Fruit fly (Drosophila melanogaster) whole organism, prepupa: ENCODE measurements around the gene ea.

ENCODE experiments used
- Blimp-1 ChIP-seq: fragments of 200-800 bp; sonication (Bioruptor generic); optimal IDR thresholded peaks from 3 replicates; lab custom pipeline; 2017; ENCODE audit warnings: missing biosample characterization, missing genetic modification characterization, mild to moderate bottlenecking, moderate library complexity, missing genetic modification reagents
- CG10631 ChIP-seq: fragments of 200-800 bp; sonication (Bioruptor generic); optimal IDR thresholded peaks from 2 replicates; lab custom pipeline; 2016; ENCODE audit warnings: missing biosample characterization, missing genetic modification characterization
- CG11294 ChIP-seq: fragments of 200-800 bp; sonication (Bioruptor generic); IDR thresholded peaks from 2 replicates; pipeline ENCODE4 v1.3.6; 2022; ENCODE audit warnings: missing biosample characterization, missing genetic modification characterization
- CG11762 ChIP-seq: fragments of 200-800 bp; sonication (Bioruptor generic); optimal IDR thresholded peaks from 3 replicates; lab custom pipeline; 2016; ENCODE audit warnings: missing biosample characterization, missing genetic modification characterization; ENCODE audit not compliant: insufficient read depth
- CG1621 ChIP-seq: fragments of 200-800 bp; sonication (Bioruptor generic); optimal IDR thresholded peaks from 3 replicates; lab custom pipeline; 2018; ENCODE audit warnings: missing biosample characterization, mild to moderate bottlenecking, missing genetic modification characterization
- CG3032 ChIP-seq: fragments of 200-800 bp; optimal IDR thresholded peaks from 2 replicates; lab custom pipeline; 2019; ENCODE audit warnings: missing biosample characterization, mild to moderate bottlenecking, missing genetic modification characterization, moderate library complexity
- CG31627 ChIP-seq: fragments of 200-800 bp; sonication (Bioruptor generic); optimal IDR thresholded peaks from 3 replicates; lab custom pipeline; 2016; ENCODE audit warnings: missing biosample characterization, missing genetic modification characterization
- CG32006 ChIP-seq: fragments of 200-800 bp; sonication (Bioruptor generic); optimal IDR thresholded peaks from 3 replicates; lab custom pipeline; 2017; ENCODE audit warnings: missing biosample characterization, mild to moderate bottlenecking, missing genetic modification characterization
- CG3919 ChIP-seq: fragments of 200-800 bp; sonication (Bioruptor generic); optimal IDR thresholded peaks from 3 replicates; lab custom pipeline; 2016; ENCODE audit warnings: missing biosample characterization, missing genetic modification characterization
- CG4318 ChIP-seq: fragments of 200-800 bp; sonication (Bioruptor generic); optimal IDR thresholded peaks from 3 replicates; lab custom pipeline; 2017; ENCODE audit warnings: missing biosample characterization, mild to moderate bottlenecking, missing genetic modification characterization
- CG6163 ChIP-seq: fragments of 200-800 bp; sonication (Bioruptor generic); IDR thresholded peaks from 3 replicates; pipeline ENCODE4 v1.3.6; 2022; ENCODE audit warnings: missing biosample characterization, missing genetic modification characterization
- CG6276 ChIP-seq: fragments of 200-800 bp; sonication (Bioruptor generic); optimal IDR thresholded peaks from 2 replicates; lab custom pipeline; 2017; ENCODE audit warnings: missing biosample characterization, mild to moderate bottlenecking, missing genetic modification characterization
- CG6792 ChIP-seq: fragments of 200-800 bp; sonication (Bioruptor generic); optimal IDR thresholded peaks from 3 replicates; lab custom pipeline; 2016; ENCODE audit warnings: missing biosample characterization, missing genetic modification characterization
- CG6808 ChIP-seq: fragments of 200-800 bp; sonication (Bioruptor generic); optimal IDR thresholded peaks from 3 replicates; lab custom pipeline; 2017; ENCODE audit warnings: missing biosample characterization, missing genetic modification characterization, mild to moderate bottlenecking, moderate library complexity, missing genetic modification reagents
- CG7368 ChIP-seq: fragments of 200-800 bp; sonication (Bioruptor generic); optimal IDR thresholded peaks from 3 replicates; lab custom pipeline; 2016; ENCODE audit warnings: missing biosample characterization, missing genetic modification characterization
- CG8119 ChIP-seq: fragments of 200-800 bp; sonication (Bioruptor generic); IDR thresholded peaks from 3 replicates; pipeline ENCODE4 v1.3.6; 2022; ENCODE audit warnings: missing biosample characterization, missing genetic modification characterization
- CG9139 ChIP-seq: fragments of 200-800 bp; sonication (Bioruptor generic); optimal IDR thresholded peaks from 3 replicates; lab custom pipeline; 2017; ENCODE audit warnings: missing biosample characterization, mild to moderate bottlenecking, missing genetic modification characterization
- Eip78C ChIP-seq: fragments of 200-800 bp; sonication (Bioruptor generic); peaks from one replicate; lab custom pipeline; 2016; ENCODE audit warnings: missing biosample characterization, missing genetic modification characterization
- Eip93F ChIP-seq: fragments of 200-800 bp; sonication (Bioruptor generic); optimal IDR thresholded peaks from 2 replicates; lab custom pipeline; 2016; ENCODE audit warnings: missing biosample characterization, mild to moderate bottlenecking, missing genetic modification characterization
- Ets96B ChIP-seq: fragments of 200-800 bp; optimal IDR thresholded peaks from 2 replicates; lab custom pipeline; 2019; ENCODE audit warnings: missing biosample characterization, mild to moderate bottlenecking, missing genetic modification characterization, moderate library complexity
- Gug ChIP-seq: fragments of 200-800 bp; sonication (Bioruptor generic); IDR thresholded peaks from 2 replicates; pipeline ENCODE4 v1.3.6; 2022; ENCODE audit warnings: missing biosample characterization, missing genetic modification characterization
- Hr38 ChIP-seq: sonication (Bioruptor generic); optimal IDR thresholded peaks from 2 replicates; lab custom pipeline; 2016; ENCODE audit warnings: missing biosample characterization, missing genetic modification characterization
- Hr39 ChIP-seq: fragments of 200-800 bp; sonication (Bioruptor generic); optimal IDR thresholded peaks from 2 replicates; lab custom pipeline; 2016; ENCODE audit warnings: missing biosample characterization, missing genetic modification characterization
- Hr4 ChIP-seq: fragments of 200-800 bp; sonication (Bioruptor generic); optimal IDR thresholded peaks from 3 replicates; lab custom pipeline; 2016; ENCODE audit warnings: missing biosample characterization, missing genetic modification characterization
- OdsH ChIP-seq: fragments of 200-800 bp; sonication (Bioruptor generic); optimal IDR thresholded peaks from 3 replicates; lab custom pipeline; 2016; ENCODE audit warnings: missing biosample characterization, missing genetic modification characterization
- Sox102F ChIP-seq: fragments of 200-800 bp; sonication (Bioruptor generic); optimal IDR thresholded peaks from 2 replicates; lab custom pipeline; 2016; ENCODE audit warnings: missing biosample characterization, mild to moderate bottlenecking, missing genetic modification characterization
- Sox14 ChIP-seq: fragments of 200-800 bp; sonication (Bioruptor generic); optimal IDR thresholded peaks from 3 replicates; lab custom pipeline; 2016; ENCODE audit warnings: missing biosample characterization, missing genetic modification characterization
- Sox15 ChIP-seq: fragments of 200-800 bp; sonication (Bioruptor generic); optimal IDR thresholded peaks from 3 replicates; lab custom pipeline; 2016; ENCODE audit warnings: missing biosample characterization, missing genetic modification characterization
- achi ChIP-seq: fragments of 200-800 bp; sonication (Bioruptor generic); optimal IDR thresholded peaks from 3 replicates; lab custom pipeline; 2016; ENCODE audit warnings: missing biosample characterization, missing genetic modification characterization
- acj6 ChIP-seq: fragments of 200-800 bp; sonication (Bioruptor generic); optimal IDR thresholded peaks from 3 replicates; lab custom pipeline; 2016; ENCODE audit warnings: missing biosample characterization, missing genetic modification characterization
- cyc ChIP-seq: fragments of 200-800 bp; sonication (Bioruptor generic); optimal IDR thresholded peaks from 3 replicates; lab custom pipeline; 2016; ENCODE audit warnings: missing biosample characterization, missing genetic modification characterization
- dac ChIP-seq: fragments of 200-800 bp; sonication (Bioruptor generic); optimal IDR thresholded peaks from 2 replicates; lab custom pipeline; 2017; ENCODE audit warnings: missing biosample characterization, mild to moderate bottlenecking, missing genetic modification characterization
- eg ChIP-seq: fragments of 200-800 bp; sonication (Bioruptor generic); IDR thresholded peaks from 3 replicates; pipeline ENCODE4 v1.3.6; 2022; ENCODE audit warnings: missing biosample characterization, missing genetic modification characterization
- fd85E ChIP-seq: fragments of 200-800 bp; sonication (Bioruptor generic); optimal IDR thresholded peaks from 3 replicates; lab custom pipeline; 2016; ENCODE audit warnings: missing biosample characterization, missing genetic modification characterization
- fkh ChIP-seq: fragments of 200-800 bp; sonication (Bioruptor generic); optimal IDR thresholded peaks from 3 replicates; lab custom pipeline; 2017; ENCODE audit warnings: missing biosample characterization, mild to moderate bottlenecking, missing genetic modification characterization, moderate library complexity
- net ChIP-seq: fragments of 200-800 bp; sonication (Bioruptor generic); optimal IDR thresholded peaks from 3 replicates; lab custom pipeline; 2016; ENCODE audit warnings: missing biosample characterization, missing genetic modification characterization
- ss ChIP-seq, 2 experiments: fragments of 200-800 bp; sonication (Bioruptor generic); optimal IDR thresholded peaks; 2 replicates in 1 of 2; 3 replicates in 1 of 2; lab custom pipeline; 2017 to 2018; ENCODE audit warnings: mild to moderate bottlenecking in 2 of 2, missing biosample characterization in 2 of 2, missing genetic modification characterization in 2 of 2, moderate library complexity in 1 of 2
- svp ChIP-seq: fragments of 200-800 bp; sonication (Bioruptor generic); peaks from one replicate; lab custom pipeline; 2016; ENCODE audit warnings: missing biosample characterization, missing genetic modification characterization
- topi ChIP-seq: fragments of 200-800 bp; sonication (Bioruptor generic); optimal IDR thresholded peaks from 3 replicates; lab custom pipeline; 2016; ENCODE audit warnings: missing biosample characterization, missing genetic modification characterization
- vri ChIP-seq: fragments of 200-800 bp; sonication (Bioruptor generic); optimal IDR thresholded peaks from 3 replicates; lab custom pipeline; 2016; ENCODE audit warnings: missing biosample characterization, mild to moderate bottlenecking, missing genetic modification characterization

The ea gene

DNA sequence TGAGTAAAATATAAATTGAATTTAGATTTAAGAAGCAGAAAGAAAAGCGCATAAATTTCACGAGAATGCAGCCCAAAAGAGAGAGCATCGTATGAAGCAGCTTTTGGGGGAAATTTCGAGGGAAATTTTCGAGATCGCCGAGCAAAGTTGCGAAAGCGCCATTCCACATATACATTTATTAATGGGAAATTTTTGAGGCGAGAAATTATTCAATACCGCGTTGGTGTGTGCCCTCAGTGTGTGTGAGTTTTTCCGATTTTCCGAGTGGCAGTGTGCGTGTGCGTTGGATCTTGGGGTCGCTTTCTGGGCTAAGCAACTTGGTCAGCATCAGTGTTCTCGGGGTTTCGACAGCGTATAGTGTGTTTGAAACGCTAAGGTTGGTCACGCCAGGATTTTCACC is 18.6 kb upstream of the ea start, which contains the start of gene Tm2:
Tm2 (plus strand) TSS at position 270 of the 400 bp plus-strand sequence.
- TF ChIP-seq eg (GFP tag; lab: Robert Waterston, UW) (no peak), CG32006 (GFP tag; lab: Kevin White, UChicago) (no peak), topi (no peak), CG6808 (GFP tag; lab: Kevin White, UChicago) (no peak), CG1621 (tag; lab: Kevin White, UChicago) (no peak), Hr38 (GFP tag; lab: Kevin White, UChicago) (no peak), dac (no peak), svp (GFP tag; lab: Kevin White, UChicago) (no peak), Sox14 (no peak), CG7368 (GFP tag; lab: Kevin White, UChicago) (no peak), CG8119 (no peak), CG31627 (GFP tag; lab: Kevin White, UChicago) (no peak), CG6276 (no peak), fkh (GFP tag; lab: Kevin White, UChicago) (no peak), CG11762 (GFP tag; lab: Kevin White, UChicago) (no peak), achi (GFP tag; lab: Kevin White, UChicago) (no peak)

DNA sequence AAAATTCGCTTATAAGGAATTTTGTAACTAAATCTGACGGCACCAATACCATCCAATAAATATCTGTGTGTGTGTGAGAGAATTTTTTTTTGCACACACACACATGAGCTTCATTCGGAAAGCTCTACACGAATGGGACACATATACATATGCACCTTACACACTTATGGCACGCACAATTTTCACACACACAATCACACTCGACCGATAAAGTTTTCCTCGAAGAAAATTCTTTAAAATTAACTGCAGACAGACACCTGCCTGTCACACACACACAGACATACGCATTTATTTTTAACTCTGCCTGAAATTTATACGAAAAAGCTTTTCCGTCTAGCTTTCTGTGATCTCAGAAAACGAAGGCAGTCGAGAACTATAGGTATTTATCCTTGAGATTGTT is 17.8 kb upstream of the ea start:
- TF ChIP-seq Sox15 (no peak), acj6 (GFP tag; lab: Kevin White, UChicago) (no peak), ss (GFP tag; optimal IDR thresholded peaks at IDR 0.05; lab: Kevin White, UChicago) (no peak), Ets96B (tag; lab: Kevin White, UChicago) (no peak), CG6276 (no peak), fd85E (no peak), CG9139 (GFP tag; lab: Kevin White, UChicago) (no peak), Blimp-1 (no peak), Sox102F (GFP tag; lab: Kevin White, UChicago) (no peak), eg (GFP tag; lab: Robert Waterston, UW) (no peak)

DNA sequence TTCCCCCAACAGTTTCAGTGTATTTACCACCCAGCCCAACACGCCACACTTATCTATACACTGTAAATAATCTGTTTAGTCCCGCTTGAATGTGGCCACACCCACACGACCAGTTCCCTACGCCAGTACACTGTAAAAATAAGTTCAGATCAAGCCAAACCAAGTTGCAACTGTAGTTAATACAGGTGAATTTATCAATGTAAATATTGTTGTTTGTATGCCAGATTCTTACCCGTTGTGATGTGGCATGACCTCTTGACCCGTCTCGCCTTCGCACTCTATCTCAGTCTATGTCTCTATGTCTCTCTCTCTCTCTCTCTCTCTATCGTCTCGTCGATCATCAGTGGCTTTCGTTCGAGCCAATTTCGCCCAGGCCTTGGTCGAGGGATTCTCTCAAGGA is 14.7 kb upstream of the ea start:
- TF ChIP-seq Eip78C (no peak), Eip93F (GFP tag; lab: Kevin White, UChicago) (no peak), CG3919 (GFP tag; lab: Kevin White, UChicago) (no peak), CG6808 (GFP tag; lab: Kevin White, UChicago) (no peak), CG11294 (GFP tag; lab: Robert Waterston, UW) (no peak), fd85E (no peak)
- TF ChIP-seq, all 60 proteins: peak for 0

DNA sequence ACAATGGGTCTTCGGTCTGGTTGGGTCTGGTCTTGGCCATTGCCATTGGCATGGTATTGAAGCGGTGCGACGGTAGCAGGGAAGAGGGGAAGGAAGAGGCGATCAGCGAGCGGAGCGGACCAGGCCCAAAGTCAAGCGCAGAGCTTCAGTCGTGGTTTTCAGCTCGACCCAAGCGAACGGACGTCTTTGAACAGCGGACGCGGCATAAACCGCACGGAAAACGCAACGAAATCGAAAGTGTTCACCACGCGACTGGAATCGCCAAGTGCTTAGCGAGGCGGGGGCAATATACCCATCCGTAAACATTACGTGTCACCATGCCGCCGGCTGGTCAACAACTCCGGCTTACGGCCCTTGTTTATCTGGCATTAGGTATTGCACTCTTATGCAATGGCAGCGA is 12.2 kb upstream of the ea start, which contains the start of gene CG14866:
CG14866 (plus strand) TSS at position 146 of the 400 bp plus-strand sequence.
- TF ChIP-seq Eip78C (peak; percentile 34), cyc (GFP tag; lab: Kevin White, UChicago) (no peak), CG11762 (GFP tag; lab: Kevin White, UChicago) (no peak), acj6 (GFP tag; lab: Kevin White, UChicago) (no peak), Blimp-1 (peak; percentile 44)

DNA sequence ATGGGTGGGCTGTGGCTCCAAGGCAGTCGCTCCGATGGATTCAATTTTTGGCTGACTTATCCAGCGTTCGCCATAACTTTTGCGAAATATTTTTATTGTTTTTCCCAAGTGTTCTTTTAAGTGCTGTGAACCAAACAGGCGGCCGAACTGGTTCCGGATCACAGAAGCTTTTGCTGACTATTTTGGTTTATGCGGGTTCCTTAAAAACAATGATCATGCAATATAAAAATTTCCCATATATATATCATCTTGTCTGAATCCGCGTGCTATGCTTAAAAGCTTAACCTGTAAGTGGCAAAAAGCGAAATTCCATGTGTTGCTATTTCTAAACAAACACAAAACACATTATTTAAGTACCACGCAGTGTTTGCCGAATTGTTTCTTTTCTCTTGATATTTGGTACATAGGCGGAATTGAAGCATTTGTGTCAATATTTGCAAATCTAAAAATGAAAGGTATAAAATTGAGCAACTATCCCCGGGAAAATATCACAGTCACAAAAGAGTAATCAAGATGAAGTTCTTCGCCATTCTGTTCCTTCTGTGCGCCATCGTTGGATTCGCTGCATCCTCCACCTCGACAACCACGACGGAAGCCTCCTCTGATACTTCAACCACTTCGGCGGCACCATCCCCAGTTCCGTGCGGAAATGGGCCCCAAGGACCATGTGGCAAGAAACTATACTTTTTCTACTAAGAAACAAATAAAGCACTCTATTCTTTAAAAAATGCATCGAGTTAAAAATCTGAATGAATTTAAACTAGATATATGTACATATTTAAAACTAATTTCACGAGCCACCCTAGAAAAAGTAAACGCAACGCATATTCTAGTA is 8.4 kb upstream of the ea start, which contains the start of the genes CG6276 and CG44040:
CG6276 (minus strand) TSS at position 158 of the 835 bp plus-strand sequence.
CG44040 (plus strand) TSS at position 467 of the 835 bp plus-strand sequence.
- TF ChIP-seq Blimp-1 (peak; percentile 7), Gug (GFP tag; lab: Robert Waterston, UW) (no peak), Eip93F (GFP tag; lab: Kevin White, UChicago) (no peak), vri (no peak), CG11762 (GFP tag; lab: Kevin White, UChicago) (peak; percentile 16), CG7368 (GFP tag; lab: Kevin White, UChicago) (peak; percentile 24), CG11294 (GFP tag; lab: Robert Waterston, UW) (peak; percentile 10; the same call in 1 of the 2 replicates), ss (GFP tag; optimal IDR thresholded peaks at IDR 0.05; lab: Kevin White, UChicago) (peak in 1 of 2 experiments; percentile 42), cyc (GFP tag; lab: Kevin White, UChicago) (peak; percentile 37), CG6163 (GFP tag; lab: Robert Waterston, UW) (peak; percentile 59), net (GFP tag; lab: Kevin White, UChicago) (no peak), CG6276 (no peak), CG6792 (GFP tag; lab: Kevin White, UChicago) (peak; percentile 46), svp (GFP tag; lab: Kevin White, UChicago) (no peak), dac (peak; percentile 51), Hr4 (GFP tag; lab: Kevin White, UChicago) (peak; percentile 50), CG10631 (GFP tag; lab: Kevin White, UChicago) (peak; percentile 58), Hr39 (peak; percentile 55), achi (GFP tag; lab: Kevin White, UChicago) (peak; percentile 48), OdsH (peak; percentile 59), CG32006 (GFP tag; lab: Kevin White, UChicago) (peak; percentile 63), CG3032 (peak; percentile 55), CG4318 (GFP tag; lab: Kevin White, UChicago) (no peak), eg (GFP tag; lab: Robert Waterston, UW) (peak; percentile 54)
